Worm (Caenorhabditis elegans) whole organism, L3 larva: Measurements from ENCODE around the gene ZK757.1.

Experiments
- aly-2 ChIP-seq: fragments of 150-350 bp; optimal IDR thresholded peaks from 2 replicates; lab custom pipeline; 2014; ENCODE audit warnings: missing biosample characterization, missing genetic modification characterization
- ceh-28 ChIP-seq: fragments of 150-350 bp; optimal IDR thresholded peaks from 2 replicates; lab custom pipeline; 2014; ENCODE audit warnings: missing biosample characterization, missing genetic modification reagents, missing genetic modification characterization
- daf-12 ChIP-seq: fragments of 150-350 bp; optimal IDR thresholded peaks from 2 replicates; lab custom pipeline; 2014; ENCODE audit warnings: missing biosample characterization, missing genetic modification reagents, missing genetic modification characterization
- fos-1 ChIP-seq: fragments of 150-350 bp; optimal IDR thresholded peaks from 2 replicates; lab custom pipeline; 2014; ENCODE audit warnings: missing biosample characterization, missing genetic modification characterization
- nhr-12 ChIP-seq: fragments of 150-350 bp; optimal IDR thresholded peaks from 2 replicates; lab custom pipeline; 2014; ENCODE audit warnings: missing biosample characterization, missing genetic modification characterization
- nhr-28 ChIP-seq: fragments of 150-350 bp; optimal IDR thresholded peaks from 2 replicates; lab custom pipeline; 2014; ENCODE audit warnings: missing biosample characterization, missing genetic modification characterization
- skn-1 ChIP-seq: fragments of 150-350 bp; optimal IDR thresholded peaks from 2 replicates; lab custom pipeline; 2014; ENCODE audit warnings: missing biosample characterization, missing genetic modification characterization
- snpc-4 ChIP-seq: fragments of 150-350 bp; optimal IDR thresholded peaks from 2 replicates; lab custom pipeline; 2014; ENCODE audit warnings: missing biosample characterization, missing genetic modification characterization
- unc-62 ChIP-seq: fragments of 150-350 bp; sonication (generic microtip); optimal IDR thresholded peaks from 4 replicates; lab custom pipeline; 2014; ENCODE audit warnings: missing biosample characterization, missing genetic modification reagents, missing genetic modification characterization
- ztf-11 ChIP-seq: fragments of 150-350 bp; optimal IDR thresholded peaks from 2 replicates; lab custom pipeline; 2014; ENCODE audit warnings: missing biosample characterization, missing genetic modification characterization

- TF ChIP-seq daf-12 (tag; lab: Kevin White, UChicago) (no peak), snpc-4 (tag; lab: Kevin White, UChicago) (no peak), skn-1 (tag; lab: Kevin White, UChicago) (no peak), nhr-28 (tag; lab: Kevin White, UChicago) (no peak), nhr-12 (tag; lab: Kevin White, UChicago) (no peak), ceh-28 (tag; lab: Kevin White, UChicago) (peak; percentile 31), fos-1 (tag; lab: Kevin White, UChicago) (no peak), aly-2 (no peak), unc-62 (GFP tag; lab: Kevin White, UChicago) (no peak), ztf-11 (tag; lab: Kevin White, UChicago) (no peak)
These were observed 45.7 kb downstream of the ZK757.1 start, which contains the start of gene ZK632.9 for ce11 chrIII:9825073-9825828.
